Worm (Caenorhabditis elegans) whole organism, dauer: ENCODE results near the gene epg-5.

Experiments used
- unc-62 ChIP-seq: sonication (generic microtip); optimal IDR thresholded peaks from 2 replicates; lab custom pipeline; 2017; ENCODE audit warnings: missing biosample characterization, missing genetic modification reagents, missing genetic modification characterization

Gene epg-5

DNA sequence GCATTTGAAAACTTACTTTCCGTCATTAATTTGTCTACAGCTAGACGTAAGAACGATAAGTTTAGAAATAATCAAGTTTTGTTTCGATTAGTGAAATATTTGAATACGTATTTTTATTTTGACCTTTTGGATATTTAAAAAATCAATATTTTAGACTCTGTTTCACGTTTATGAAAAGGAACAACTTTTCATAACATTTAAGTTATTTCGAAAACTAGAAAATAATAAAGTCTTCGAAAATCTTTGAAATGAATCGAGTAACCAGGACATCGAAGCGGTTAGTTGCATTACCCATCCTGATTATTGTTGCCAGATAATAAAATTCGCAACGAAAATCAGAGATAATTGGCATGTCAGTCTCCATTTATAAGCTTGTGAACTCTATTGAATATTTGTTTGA, 27.9 kb downstream of the epg-5 start, which contains the start of gene C56C10.6:
TSS of gene C56C10.6 (minus strand) at position 101 of the 400 bp plus-strand sequence.
- TF ChIP-seq unc-62 (GFP tag; lab: Kevin White, UChicago) = no peak

DNA sequence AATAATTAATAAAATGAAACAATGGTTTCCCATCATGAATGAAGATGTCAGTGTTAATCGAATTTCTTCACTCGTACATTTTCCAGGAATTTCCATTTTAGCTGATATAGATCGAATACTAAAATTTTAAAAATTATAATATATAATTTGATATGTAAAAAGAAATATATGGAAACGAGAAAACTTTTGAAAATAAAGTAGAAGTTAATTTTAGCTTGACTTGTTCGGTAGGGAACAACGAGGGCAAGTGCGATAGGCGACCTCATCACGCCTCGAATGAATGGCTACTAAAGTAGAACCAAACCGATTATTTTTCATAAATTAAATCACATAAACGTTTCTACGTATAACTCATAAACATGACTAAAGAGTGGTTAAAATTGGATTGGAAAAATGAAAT, 30.8 kb downstream of the epg-5 start, which contains the start of gene sra-31:
TSS of gene sra-31 (minus strand) at position 101 of the 400 bp plus-strand sequence.
- TF ChIP-seq unc-62 (GFP tag; lab: Kevin White, UChicago) = no peak

DNA sequence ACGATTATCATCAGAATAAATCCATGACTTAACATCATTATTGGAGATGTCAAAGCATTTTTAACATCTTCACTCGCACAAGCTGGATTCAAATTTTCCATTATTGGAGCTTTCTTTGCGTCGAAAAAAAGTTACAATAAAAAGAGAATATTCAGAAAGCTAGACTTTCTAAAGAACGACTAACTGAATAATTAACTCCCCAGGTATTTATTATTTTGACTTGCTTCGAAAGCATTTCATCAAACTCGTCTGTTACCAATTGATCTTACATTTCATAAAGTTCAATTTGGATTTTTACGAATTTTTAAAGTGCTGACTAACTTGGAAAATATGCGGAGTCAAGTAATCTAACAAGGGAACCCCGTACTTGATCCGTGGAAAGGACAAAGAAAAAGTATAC, 33.5 kb downstream of the epg-5 start, which contains the start of gene sra-29:
TSS of gene sra-29 (minus strand) at position 101 of the 400 bp plus-strand sequence.
- no peak for TF ChIP-seq unc-62 (GFP tag; lab: Kevin White, UChicago)

DNA sequence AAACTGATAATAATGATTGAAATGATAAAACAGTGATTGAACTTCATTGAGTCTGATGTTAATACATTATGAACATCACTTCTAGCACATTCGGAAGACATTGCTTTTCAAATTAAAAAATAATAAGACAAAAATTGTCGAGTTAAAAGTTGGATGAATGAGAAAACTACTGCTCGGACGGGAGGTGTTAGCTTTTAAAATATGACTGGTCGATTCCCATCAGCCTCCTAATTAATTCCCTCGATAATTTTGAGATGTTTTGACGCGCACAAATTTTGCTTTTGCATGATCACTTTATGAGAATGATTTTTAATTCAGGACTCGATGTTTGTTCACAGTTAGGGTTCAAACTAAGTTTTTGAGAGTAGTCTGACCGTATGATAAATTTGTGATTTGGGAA, 35.5 kb downstream of the epg-5 start, which contains the start of gene sra-28:
TSS of gene sra-28 (minus strand) at position 101 of the 400 bp plus-strand sequence.
- no peak for TF ChIP-seq unc-62 (GFP tag; lab: Kevin White, UChicago)

DNA sequence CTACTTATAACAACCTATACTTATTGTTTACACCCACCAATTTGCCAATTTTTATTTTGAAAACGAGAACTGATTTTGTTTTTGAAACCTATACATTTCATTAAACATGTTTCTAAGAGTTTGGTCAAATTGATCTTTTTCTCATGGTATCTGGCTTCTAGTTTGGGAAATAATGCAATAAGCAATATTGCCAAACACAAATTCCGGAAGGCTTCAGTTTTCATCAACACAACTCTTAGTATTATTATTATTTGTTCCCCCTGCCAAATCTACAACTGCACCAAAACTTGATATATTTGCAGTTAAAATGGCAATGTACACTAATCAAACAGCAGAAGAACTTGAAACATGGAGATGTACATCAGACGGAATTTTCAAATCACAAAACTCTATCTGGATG, 40.5 kb downstream of the epg-5 start, which contains the start of gene sra-27:
TSS of gene sra-27 (plus strand) at position 301 of the 400 bp plus-strand sequence.
- TF ChIP-seq unc-62 (GFP tag; lab: Kevin White, UChicago) = no peak

DNA sequence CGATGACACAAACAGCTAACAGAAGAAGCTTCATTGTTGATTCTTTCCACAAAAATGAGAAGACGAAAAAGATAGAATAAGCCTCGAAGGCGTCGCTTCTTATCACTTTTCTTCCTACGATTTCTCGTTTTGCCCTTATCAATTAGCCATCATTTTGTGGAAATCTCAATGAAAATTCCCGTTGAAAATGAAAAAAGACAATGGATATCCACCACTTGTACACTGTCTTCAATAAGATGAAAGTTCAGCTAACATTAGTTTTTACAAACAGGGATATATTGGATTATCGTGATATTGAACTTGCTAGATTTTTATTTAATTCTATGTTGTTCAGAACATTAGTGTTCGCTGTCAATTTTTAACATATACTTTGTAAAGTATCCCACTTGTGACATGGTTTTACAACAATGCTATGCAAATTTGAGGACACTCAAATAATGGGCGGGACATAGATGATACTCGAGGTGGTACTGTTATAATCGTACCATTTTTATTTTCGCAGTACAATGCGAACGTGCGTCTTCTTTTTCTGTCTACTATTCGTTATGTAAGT, 42.5 kb downstream of the epg-5 start, which contains the start of the genes F18C5.5 and F18C5.9:
TSS of gene F18C5.5 (minus strand) at position 101 of the 553 bp plus-strand sequence.
TSS of gene F18C5.9 (plus strand) at position 503 of the 553 bp plus-strand sequence.
- TF ChIP-seq unc-62 (GFP tag; lab: Kevin White, UChicago) = no peak

DNA sequence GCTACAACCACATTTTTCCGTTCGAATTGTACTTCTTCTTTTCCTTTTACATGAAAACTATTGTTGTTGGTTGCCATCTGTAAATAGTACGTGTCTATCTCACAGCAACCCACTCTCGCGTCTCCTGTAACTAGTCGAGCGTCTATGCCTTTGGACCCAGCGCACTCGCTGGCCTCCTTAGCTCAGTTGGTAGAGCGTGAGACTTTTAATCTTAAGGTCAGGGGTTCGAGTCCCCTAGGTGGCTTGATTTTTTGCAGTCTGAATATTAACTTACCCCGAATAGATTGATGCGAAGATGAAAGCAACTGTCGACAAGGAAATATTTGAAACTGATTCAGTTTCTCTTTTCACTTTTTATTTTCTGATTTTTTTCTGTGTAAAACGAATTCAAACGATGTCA, 44.1 kb downstream of the epg-5 start, which contains the start of gene mpz-3:
TSS of gene mpz-3 (minus strand) at position 320 of the 400 bp plus-strand sequence.
- TF ChIP-seq unc-62 (GFP tag; lab: Kevin White, UChicago) = no peak

DNA sequence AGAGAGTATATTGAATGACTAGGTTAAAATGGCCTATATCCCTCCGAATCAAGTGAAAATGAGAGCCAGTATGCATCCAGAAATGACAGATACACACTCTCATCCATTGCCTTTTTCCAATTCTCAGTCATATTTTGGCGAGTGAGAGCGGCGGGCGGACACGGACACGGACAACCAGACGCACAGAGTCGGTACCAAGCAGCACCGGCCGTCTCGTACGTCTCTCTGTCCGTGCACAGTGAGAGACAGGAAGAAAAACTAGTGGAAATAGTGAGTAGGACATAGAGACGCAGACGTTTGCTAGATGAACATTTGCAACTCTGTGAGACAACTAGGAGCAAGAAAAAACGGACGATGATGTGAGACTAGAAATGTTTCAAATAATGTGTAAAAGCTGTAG, 45.9 kb downstream of the epg-5 start:
- no peak for TF ChIP-seq unc-62 (GFP tag; lab: Kevin White, UChicago)

DNA sequence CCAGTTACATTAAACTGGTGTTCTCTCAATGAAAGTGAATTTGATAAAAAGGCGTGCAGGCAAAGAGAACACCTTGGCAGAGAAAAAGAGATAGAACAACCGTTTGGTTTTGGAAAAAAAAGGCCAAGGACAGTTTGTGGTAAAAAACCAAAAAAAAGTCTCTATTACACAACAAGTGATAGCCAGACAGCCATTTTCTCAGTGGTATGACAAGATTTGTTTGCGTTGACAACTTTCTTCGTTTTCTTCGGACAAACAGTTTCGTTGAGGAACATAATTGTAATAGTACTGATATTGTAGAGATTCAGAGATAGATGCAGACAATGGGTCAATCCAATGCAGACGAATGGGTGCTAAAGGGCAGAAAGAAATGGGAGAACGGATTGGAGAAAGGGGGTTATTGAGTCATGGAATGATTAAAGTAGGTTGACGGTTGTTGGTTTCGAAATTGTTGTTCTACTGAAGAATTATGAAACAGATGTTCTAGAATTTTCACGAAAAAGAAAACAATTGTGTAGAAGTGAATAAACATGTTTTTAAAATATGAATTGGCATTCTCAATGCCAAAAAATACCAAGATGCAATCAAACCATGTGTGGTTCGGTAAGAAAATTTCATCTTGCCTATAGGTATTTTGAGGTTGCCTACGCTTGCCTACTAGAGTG, 46.8 kb downstream of the epg-5 start:
- TF ChIP-seq unc-62 (GFP tag; lab: Kevin White, UChicago) = no peak

DNA sequence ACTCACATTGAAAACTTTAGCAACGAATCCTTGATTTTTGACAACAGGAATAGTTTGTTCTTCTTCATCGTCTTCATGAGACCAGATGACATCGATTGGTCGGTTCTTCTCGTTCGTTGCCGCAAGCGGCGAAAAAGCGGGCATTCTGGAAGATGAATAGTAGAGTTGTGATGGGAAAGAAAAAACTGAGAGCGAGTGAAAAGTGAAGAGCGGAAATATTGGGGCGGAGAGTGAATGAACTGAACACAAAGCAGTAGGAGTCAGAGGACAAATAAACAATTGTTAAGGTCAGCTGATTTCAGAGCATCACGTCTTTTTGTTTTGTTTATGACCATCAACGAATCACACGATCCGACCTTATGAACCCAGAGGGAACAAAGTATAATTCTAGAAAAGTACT, 47.9 kb downstream of the epg-5 start, which contains the start of gene F18C5.10:
TSS of gene F18C5.10 (minus strand) at position 145 of the 400 bp plus-strand sequence.
- no peak for TF ChIP-seq unc-62 (GFP tag; lab: Kevin White, UChicago)

DNA sequence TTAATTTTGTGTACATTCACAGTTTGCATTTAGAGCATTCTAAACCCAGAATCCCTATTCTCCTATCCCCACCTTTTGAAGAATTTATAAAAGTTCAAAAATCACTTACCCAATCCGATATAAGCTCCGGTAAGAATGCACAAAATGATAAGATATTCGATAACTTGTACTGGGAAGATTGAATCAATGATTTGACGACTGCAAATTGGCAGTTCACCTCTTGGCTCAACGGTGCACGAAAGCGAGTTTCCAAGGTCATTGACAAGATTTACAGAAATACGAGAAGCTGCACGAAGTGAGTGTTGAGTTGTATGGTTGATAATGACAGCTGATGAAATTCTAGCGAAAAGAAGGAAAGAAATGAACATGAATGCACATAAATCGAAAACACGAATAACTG, 48.9 kb downstream of the epg-5 start:
- no peak for TF ChIP-seq unc-62 (GFP tag; lab: Kevin White, UChicago)

DNA sequence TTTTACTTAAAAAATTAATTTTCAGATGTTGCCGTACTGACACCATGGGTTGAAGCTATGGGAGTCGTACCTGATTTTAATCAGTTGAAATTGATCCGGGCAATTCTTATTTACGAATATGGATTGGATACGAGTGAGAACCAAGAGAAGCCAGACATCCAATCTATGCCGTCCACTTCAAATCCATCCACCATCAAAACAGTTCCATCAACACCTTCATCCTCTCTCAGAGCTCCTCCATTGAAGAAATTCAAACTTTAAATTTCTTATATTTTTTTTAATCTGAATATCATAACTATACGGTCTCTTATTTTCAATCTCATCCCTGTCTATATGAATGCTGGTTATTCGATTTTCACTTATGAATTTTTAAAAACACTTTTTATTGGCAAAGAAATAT, 50.3 kb downstream of the epg-5 start:
- TF ChIP-seq unc-62 (GFP tag; lab: Kevin White, UChicago) = no peak

DNA sequence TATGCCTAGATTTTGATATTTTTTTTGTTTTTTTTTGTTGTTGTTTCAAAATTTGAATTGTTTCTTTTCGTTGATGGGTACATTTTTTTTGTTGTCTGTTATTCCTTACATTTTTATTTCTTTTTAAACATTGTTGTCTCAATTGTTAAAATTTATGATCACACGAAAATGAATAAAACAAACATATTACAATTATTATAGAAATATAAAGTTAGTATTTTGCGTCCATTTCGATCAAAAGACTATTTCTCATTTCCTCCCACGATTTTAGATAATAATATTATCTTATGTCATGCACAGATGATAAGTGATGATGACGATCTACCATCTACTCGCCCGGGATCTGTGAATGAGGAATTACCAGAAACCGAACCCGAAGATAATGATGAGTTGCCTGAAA, 54.5 kb downstream of the epg-5 start, which contains the start of gene wrn-1:
TSS of gene wrn-1 (plus strand) at position 301 of the 400 bp plus-strand sequence.
- no peak for TF ChIP-seq unc-62 (GFP tag; lab: Kevin White, UChicago)
